Worm (Caenorhabditis elegans) whole organism, mixed stage, embryonic: ENCODE data around the gene srb-12.

Experiments
- M03D4.4 ChIP-seq: sonication (generic microtip); optimal IDR thresholded peaks from 2 replicates; lab custom pipeline; 2017; ENCODE audit warnings: mild to moderate bottlenecking, missing genetic modification characterization, missing compliant biosample characterization
- bed-3 ChIP-seq: fragments of 200-800 bp; sonication (Bioruptor generic); optimal IDR thresholded peaks from 3 replicates; lab custom pipeline; 2018; ENCODE audit warnings: mild to moderate bottlenecking, missing genetic modification characterization, moderate library complexity, missing compliant biosample characterization
- ceh-39 ChIP-seq: fragments of 150-350 bp; optimal IDR thresholded peaks from 2 replicates; lab custom pipeline; 2014; ENCODE audit warnings: missing biosample characterization, missing genetic modification characterization
- ceh-43 ChIP-seq: fragments of 200-800 bp; sonication (Bioruptor generic); optimal IDR thresholded peaks from 2 replicates; lab custom pipeline; 2018; ENCODE audit warnings: mild to moderate bottlenecking, missing genetic modification characterization, moderate library complexity, missing compliant biosample characterization
- ces-1 ChIP-seq: fragments of 150-350 bp; optimal IDR thresholded peaks from 2 replicates; lab custom pipeline; 2014; ENCODE audit warnings: missing biosample characterization, missing genetic modification reagents, missing genetic modification characterization
- cnd-1 ChIP-seq: fragments of 200-800 bp; sonication (Bioruptor generic); optimal IDR thresholded peaks from 2 replicates; lab custom pipeline; 2018; ENCODE audit warnings: mild to moderate bottlenecking, missing genetic modification characterization, missing compliant biosample characterization
- elt-1 ChIP-seq: sonication (generic microtip); optimal IDR thresholded peaks from 2 replicates; lab custom pipeline; 2017; ENCODE audit warnings: missing genetic modification characterization, mild to moderate bottlenecking, missing compliant biosample characterization, antibody characterized with exemption, moderate library complexity, borderline replicate concordance; ENCODE audit not compliant: insufficient read depth
- ham-2 ChIP-seq: fragments of 200-800 bp; sonication (Bioruptor generic); optimal IDR thresholded peaks from 2 replicates; lab custom pipeline; 2018; ENCODE audit warnings: mild to moderate bottlenecking, missing genetic modification characterization, missing compliant biosample characterization
- hlh-1 ChIP-seq: fragments of 150-350 bp; optimal IDR thresholded peaks from 2 replicates; lab custom pipeline; 2014; ENCODE audit warnings: missing biosample characterization, missing genetic modification reagents, missing genetic modification characterization
- lin-32 ChIP-seq: fragments of 200-800 bp; sonication (Bioruptor generic); optimal IDR thresholded peaks from 2 replicates; lab custom pipeline; 2018; ENCODE audit warnings: mild to moderate bottlenecking, missing genetic modification characterization, missing compliant biosample characterization
- lsy-2 ChIP-seq: fragments of 150-350 bp; optimal IDR thresholded peaks from 2 replicates; lab custom pipeline; 2014; ENCODE audit warnings: missing biosample characterization, missing genetic modification characterization
- mab-5 ChIP-seq: fragments of 150-350 bp; optimal IDR thresholded peaks from 2 replicates; lab custom pipeline; 2014; ENCODE audit warnings: missing biosample characterization, missing genetic modification characterization
- mep-1 ChIP-seq: fragments of 150-350 bp; optimal IDR thresholded peaks from 2 replicates; lab custom pipeline; 2017; ENCODE audit warnings: missing biosample characterization, missing genetic modification reagents, missing genetic modification characterization, inconsistent platforms
- mls-2 ChIP-seq: sonication (generic microtip); optimal IDR thresholded peaks from 2 replicates; lab custom pipeline; 2016; ENCODE audit warnings: mild to moderate bottlenecking, missing genetic modification characterization, moderate library complexity, missing compliant biosample characterization
- nhr-12 ChIP-seq: fragments of 150-350 bp; optimal IDR thresholded peaks from 2 replicates; lab custom pipeline; 2014; ENCODE audit warnings: missing biosample characterization, missing genetic modification characterization
- nhr-2 ChIP-seq: fragments of 150-350 bp; optimal IDR thresholded peaks from 2 replicates; lab custom pipeline; 2014; ENCODE audit warnings: missing biosample characterization, missing genetic modification characterization
- nhr-237 ChIP-seq: fragments of 150-350 bp; optimal IDR thresholded peaks from 2 replicates; lab custom pipeline; 2014; ENCODE audit warnings: missing biosample characterization, missing genetic modification characterization
- nhr-28 ChIP-seq: fragments of 150-350 bp; optimal IDR thresholded peaks from 2 replicates; lab custom pipeline; 2014; ENCODE audit warnings: missing biosample characterization, missing genetic modification characterization
- nhr-76 ChIP-seq: sonication (generic microtip); optimal IDR thresholded peaks from 2 replicates; lab custom pipeline; 2017; ENCODE audit warnings: missing biosample characterization, missing genetic modification characterization
- pha-4 ChIP-seq: fragments of 150-350 bp; optimal IDR thresholded peaks from 2 replicates; lab custom pipeline; 2018; ENCODE audit warnings: missing biosample characterization, missing genetic modification reagents, missing genetic modification characterization
- sem-2 ChIP-seq: fragments of 200-800 bp; sonication (Bioruptor generic); optimal IDR thresholded peaks from 2 replicates; lab custom pipeline; 2018; ENCODE audit warnings: mild to moderate bottlenecking, missing genetic modification characterization, missing compliant biosample characterization
- snpc-4 ChIP-seq: fragments of 150-350 bp; optimal IDR thresholded peaks from 2 replicates; lab custom pipeline; 2014; ENCODE audit warnings: missing biosample characterization, missing genetic modification characterization
- sptf-1 ChIP-seq: sonication (generic microtip); optimal IDR thresholded peaks from 2 replicates; lab custom pipeline; 2017; ENCODE audit warnings: mild to moderate bottlenecking, missing genetic modification characterization, moderate library complexity, missing compliant biosample characterization
- tbx-8 ChIP-seq: fragments of 200-800 bp; sonication (Bioruptor generic); optimal IDR thresholded peaks from 2 replicates; lab custom pipeline; 2018; ENCODE audit warnings: mild to moderate bottlenecking, missing genetic modification characterization, moderate library complexity, missing compliant biosample characterization
- unc-120 ChIP-seq: sonication (generic microtip); optimal IDR thresholded peaks from 2 replicates; lab custom pipeline; 2017; ENCODE audit warnings: missing genetic modification characterization, missing compliant biosample characterization; ENCODE audit not compliant: poor library complexity, severe bottlenecking
- unc-62 ChIP-seq: fragments of 150-350 bp; optimal IDR thresholded peaks from 2 replicates; lab custom pipeline; 2014; ENCODE audit warnings: missing biosample characterization, missing genetic modification reagents, missing genetic modification characterization
- ztf-11 ChIP-seq: fragments of 150-350 bp; optimal IDR thresholded peaks from 2 replicates; lab custom pipeline; 2014; ENCODE audit warnings: missing biosample characterization, missing genetic modification characterization

The srb-12 gene

ce11 chrII:5142619-5143018, 11.8 kb downstream of the srb-12 start, which contains the start of gene F58A6.1:
F58A6.1 (plus strand) TSS chrII:5142919.
- TF ChIP-seq mep-1 (tag; lab: Kevin White, UChicago) (no peak), mls-2 (tag; lab: Kevin White, UChicago) (no peak), unc-62 (GFP tag; lab: Kevin White, UChicago) (no peak), ham-2 (GFP tag; lab: Kevin White, UChicago) (no peak), elt-1 (tag; lab: Kevin White, UChicago) (no peak), sem-2 (GFP tag; lab: Kevin White, UChicago) (no peak), nhr-28 (tag; lab: Kevin White, UChicago) (no peak), ceh-39 (tag; lab: Kevin White, UChicago) (no peak), cnd-1 (tag; lab: Kevin White, UChicago) (no peak), bed-3 (GFP tag; lab: Kevin White, UChicago) (no peak), nhr-12 (tag; lab: Kevin White, UChicago) (no peak), mab-5 (no peak)

ce11 chrII:5141945-5142514, 12.4 kb downstream of the srb-12 start, which contains the start of gene nas-29:
nas-29 (minus strand) TSS chrII:5142036.
- no peak for TF ChIP-seq mep-1 (tag; lab: Kevin White, UChicago)
- TF ChIP-seq sem-2 (GFP tag; lab: Kevin White, UChicago): no peak
- TF ChIP-seq mab-5: no peak
- no peak for TF ChIP-seq ces-1 (GFP tag; lab: Kevin White, UChicago)
- no peak for TF ChIP-seq lsy-2
- no peak for TF ChIP-seq mls-2 (tag; lab: Kevin White, UChicago)
- TF ChIP-seq nhr-12 (tag; lab: Kevin White, UChicago): no peak
- no peak for TF ChIP-seq ceh-43 (GFP tag; lab: Kevin White, UChicago)
- no peak for TF ChIP-seq hlh-1 (tag; lab: Kevin White, UChicago)
- no peak for TF ChIP-seq nhr-237 (tag; lab: Kevin White, UChicago)
- no peak for TF ChIP-seq sptf-1 (tag; lab: Kevin White, UChicago)
- TF ChIP-seq unc-120: no peak

ce11 chrII:5136296-5136767, 18.1 kb downstream of the srb-12 start, which contains the start of gene F58A6.2:
F58A6.2 (plus strand) TSS chrII:5136717.
- TF ChIP-seq sem-2 (GFP tag; lab: Kevin White, UChicago): no peak
- no peak for TF ChIP-seq mab-5
- no peak for TF ChIP-seq ztf-11 (tag; lab: Kevin White, UChicago)
- no peak for TF ChIP-seq elt-1 (tag; lab: Kevin White, UChicago)
- no peak for TF ChIP-seq cnd-1 (tag; lab: Kevin White, UChicago)
- no peak for TF ChIP-seq bed-3 (GFP tag; lab: Kevin White, UChicago)
- TF ChIP-seq ces-1 (GFP tag; lab: Kevin White, UChicago): no peak

ce11 chrII:5131800-5132199, 22.6 kb downstream of the srb-12 start:
- TF ChIP-seq nhr-2: no peak
- TF ChIP-seq cnd-1 (tag; lab: Kevin White, UChicago): no peak
- no peak for TF ChIP-seq nhr-76
- no peak for TF ChIP-seq tbx-8 (GFP tag; lab: Kevin White, UChicago)
- TF ChIP-seq unc-120: no peak
- TF ChIP-seq nhr-237 (tag; lab: Kevin White, UChicago): no peak
- TF ChIP-seq lsy-2: no peak
- no peak for TF ChIP-seq mep-1 (tag; lab: Kevin White, UChicago)
- TF ChIP-seq elt-1 (tag; lab: Kevin White, UChicago): no peak
- TF ChIP-seq ham-2 (GFP tag; lab: Kevin White, UChicago): no peak
- TF ChIP-seq ceh-43 (GFP tag; lab: Kevin White, UChicago): no peak
- no peak for TF ChIP-seq pha-4 (tag; lab: Kevin White, UChicago)
- TF ChIP-seq mab-5: no peak
- no peak for TF ChIP-seq mls-2 (tag; lab: Kevin White, UChicago)
- TF ChIP-seq bed-3 (GFP tag; lab: Kevin White, UChicago): no peak
- no peak for TF ChIP-seq M03D4.4 (tag; lab: Kevin White, UChicago)
- no peak for TF ChIP-seq snpc-4
- no peak for TF ChIP-seq hlh-1 (tag; lab: Kevin White, UChicago)
- no peak for TF ChIP-seq unc-62 (GFP tag; lab: Kevin White, UChicago)
- no peak for TF ChIP-seq lin-32

- TF ChIP-seq M03D4.4 (tag; lab: Kevin White, UChicago) (no peak), bed-3 (GFP tag; lab: Kevin White, UChicago) (no peak), unc-62 (GFP tag; lab: Kevin White, UChicago) (no peak), elt-1 (tag; lab: Kevin White, UChicago) (no peak), ceh-39 (tag; lab: Kevin White, UChicago) (no peak), mls-2 (tag; lab: Kevin White, UChicago) (no peak), unc-120 (no peak)
Measured at ce11 chrII:5130081-5130480, 24.4 kb downstream of the srb-12 start, which contains the start of gene lgc-56. lgc-56 (plus strand) TSS chrII:5130381.
